Fruit fly (Drosophila melanogaster): ENCODE data around the gene cDIP.

DNA sequence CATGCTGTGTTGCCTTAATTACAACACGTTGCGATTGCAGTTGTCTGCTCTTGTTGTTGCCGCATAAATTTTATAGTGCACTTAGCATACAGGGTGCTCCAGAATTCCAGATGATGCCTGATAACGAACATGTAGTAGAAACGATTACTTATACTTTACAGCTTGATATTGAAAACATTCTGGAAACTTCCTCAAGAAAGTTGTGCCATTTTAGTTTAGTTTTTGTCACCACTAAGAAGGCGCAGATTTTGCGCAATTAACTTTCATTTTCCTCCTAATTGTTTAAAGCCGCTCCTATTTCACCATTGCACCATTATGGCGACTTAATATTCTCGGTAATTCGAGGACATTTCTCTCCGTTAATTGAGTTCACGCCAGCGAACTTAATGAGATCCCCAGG, 31.4 kb upstream of the cDIP start:
- TF ChIP-seq psq (optimal IDR thresholded peaks at IDR 0.05) (no peak), Sin3A (optimal IDR thresholded peaks at IDR 0.05) (no peak), Myc (optimal IDR thresholded peaks at IDR 0.05) (no peak), ttk (optimal IDR thresholded peaks at IDR 0.05) (no peak), insv (optimal IDR thresholded peaks at IDR 0.05) (no peak)
